Fruit fly (Drosophila melanogaster) whole organism, embryonic: Measurements from ENCODE around the gene pkaap.

Experiments used
- Abd-B ChIP-seq: fragments of 200-800 bp; sonication (Bioruptor generic); optimal IDR thresholded peaks from 2 replicates; lab custom pipeline; 2018; ENCODE audit warnings: missing biosample characterization, mild to moderate bottlenecking, missing genetic modification characterization, moderate library complexity
- Awh ChIP-seq: fragments of 200-800 bp; sonication (Bioruptor generic); IDR thresholded peaks from 2 replicates; pipeline ENCODE4, ENCODE4 v1.3.6; 2022; ENCODE audit warnings: missing biosample characterization, missing genetic modification characterization
- C15 ChIP-seq: fragments of 200-800 bp; sonication (Bioruptor generic); IDR thresholded peaks from 3 replicates; pipeline ENCODE4 v1.3.6; 2022; ENCODE audit warnings: missing biosample characterization, missing genetic modification characterization
- CG10366 ChIP-seq: fragments of 200-800 bp; sonication (Bioruptor generic); IDR thresholded peaks from 2 replicates; pipeline ENCODE4 v1.3.6; 2022; ENCODE audit warnings: missing biosample characterization, missing genetic modification characterization
- CG11695 ChIP-seq: fragments of 200-800 bp; sonication (Bioruptor generic); IDR thresholded peaks from 3 replicates; pipeline ENCODE4 v1.3.6; 2022; ENCODE audit warnings: missing biosample characterization, missing genetic modification characterization
- CG12299 ChIP-seq: fragments of 200-800 bp; sonication (Bioruptor generic); optimal IDR thresholded peaks from 2 replicates; lab custom pipeline; 2018; ENCODE audit warnings: missing biosample characterization, mild to moderate bottlenecking, missing genetic modification characterization
- CG12391 ChIP-seq: fragments of 200-800 bp; sonication (Bioruptor generic); optimal IDR thresholded peaks from 3 replicates; lab custom pipeline; 2018; ENCODE audit warnings: missing biosample characterization, mild to moderate bottlenecking, missing genetic modification characterization, moderate library complexity
- CG13624 ChIP-seq: fragments of 200-800 bp; sonication (Bioruptor generic); optimal IDR thresholded peaks from 2 replicates; lab custom pipeline; 2016; ENCODE audit warnings: missing biosample characterization, missing genetic modification characterization
- CG1529 ChIP-seq: fragments of 200-800 bp; sonication (Bioruptor generic); optimal IDR thresholded peaks from 3 replicates; lab custom pipeline; 2018; ENCODE audit warnings: missing biosample characterization, missing genetic modification characterization
- CG1603 ChIP-seq: fragments of 200-800 bp; sonication (Bioruptor generic); optimal IDR thresholded peaks from 2 replicates; lab custom pipeline; 2019; ENCODE audit warnings: missing biosample characterization, mild to moderate bottlenecking, missing genetic modification characterization, moderate library complexity
- CG17186 ChIP-seq: fragments of 200-800 bp; sonication (Bioruptor generic); optimal IDR thresholded peaks from 3 replicates; lab custom pipeline; 2017; ENCODE audit warnings: missing biosample characterization, missing genetic modification reagents, missing genetic modification characterization
- CG17612 ChIP-seq: fragments of 200-800 bp; sonication (Bioruptor generic); IDR thresholded peaks from 2 replicates; pipeline ENCODE4 v1.3.6; 2022; ENCODE audit warnings: missing biosample characterization, missing genetic modification characterization
- CG17912 ChIP-seq: fragments of 200-800 bp; sonication (Bioruptor generic); optimal IDR thresholded peaks from 2 replicates; lab custom pipeline; 2018; ENCODE audit warnings: missing biosample characterization, mild to moderate bottlenecking, missing genetic modification characterization
- CG18262 ChIP-seq: fragments of 200-800 bp; optimal IDR thresholded peaks from 3 replicates; lab custom pipeline; 2019; ENCODE audit warnings: missing biosample characterization, mild to moderate bottlenecking, missing genetic modification characterization, moderate library complexity
- CG31441 ChIP-seq: fragments of 200-800 bp; sonication (Bioruptor generic); IDR thresholded peaks from 2 replicates; pipeline ENCODE4 v1.3.6; 2022; ENCODE audit warnings: missing biosample characterization, missing genetic modification characterization
- CG33557 ChIP-seq: fragments of 200-800 bp; sonication (Bioruptor generic); optimal IDR thresholded peaks from 2 replicates; lab custom pipeline; 2019; ENCODE audit warnings: missing biosample characterization, mild to moderate bottlenecking, missing genetic modification characterization, moderate library complexity
- CG34224 ChIP-seq: fragments of 200-800 bp; sonication (Bioruptor generic); IDR thresholded peaks from 3 replicates; pipeline ENCODE4 v1.3.6; 2022; ENCODE audit warnings: missing biosample characterization, missing genetic modification characterization; ENCODE audit not compliant: partially characterized antibody
- CG3726 ChIP-seq: fragments of 200-800 bp; sonication (Bioruptor generic); IDR thresholded peaks from 3 replicates; pipeline ENCODE4, ENCODE4 v1.3.6; 2022; ENCODE audit warnings: missing biosample characterization, missing genetic modification characterization
- CG3847 ChIP-seq: fragments of 200-800 bp; sonication (Bioruptor generic); IDR thresholded peaks from 2 replicates; pipeline ENCODE4 v1.3.6; 2022; ENCODE audit warnings: missing biosample characterization, missing genetic modification characterization
- CG4328 ChIP-seq: fragments of 200-800 bp; sonication (Bioruptor generic); optimal IDR thresholded peaks from 3 replicates; lab custom pipeline; 2017; ENCODE audit warnings: missing biosample characterization, missing genetic modification reagents, missing genetic modification characterization
- CG6854 ChIP-seq: fragments of 200-800 bp; sonication (Bioruptor generic); optimal IDR thresholded peaks from 3 replicates; lab custom pipeline; 2017; ENCODE audit warnings: missing biosample characterization, mild to moderate bottlenecking, missing genetic modification characterization
- CG7271 ChIP-seq: fragments of 200-800 bp; sonication (Bioruptor generic); optimal IDR thresholded peaks from 2 replicates; lab custom pipeline; 2018; ENCODE audit warnings: missing biosample characterization, mild to moderate bottlenecking, missing genetic modification characterization, moderate library complexity
- CG7556 ChIP-seq: fragments of 200-800 bp; sonication (Bioruptor generic); optimal IDR thresholded peaks from 2 replicates; lab custom pipeline; 2017; ENCODE audit warnings: missing biosample characterization, mild to moderate bottlenecking, missing genetic modification characterization
- D19A ChIP-seq: fragments of 200-800 bp; optimal IDR thresholded peaks from 3 replicates; lab custom pipeline; 2019; ENCODE audit warnings: missing biosample characterization, mild to moderate bottlenecking, missing genetic modification characterization, moderate library complexity
- Dref ChIP-seq: fragments of 200-800 bp; sonication (Bioruptor generic); IDR thresholded peaks from 2 replicates; pipeline ENCODE4 v1.3.6; 2022; ENCODE audit warnings: missing biosample characterization, missing genetic modification characterization
- Ets97D ChIP-seq: fragments of 200-800 bp; sonication (Bioruptor generic); optimal IDR thresholded peaks from 3 replicates; lab custom pipeline; 2016; ENCODE audit warnings: missing biosample characterization, missing genetic modification characterization
- HLH3B ChIP-seq: fragments of 200-800 bp; sonication (Bioruptor generic); IDR thresholded peaks from 2 replicates; pipeline ENCODE4 v1.3.6; 2022; ENCODE audit warnings: missing biosample characterization, missing genetic modification characterization
- HmgD ChIP-seq: fragments of 200-800 bp; sonication (Bioruptor generic); optimal IDR thresholded peaks from 3 replicates; lab custom pipeline; 2016; ENCODE audit warnings: missing biosample characterization, missing genetic modification characterization
- Lim3 ChIP-seq: fragments of 200-800 bp; sonication (Bioruptor generic); IDR thresholded peaks from 2 replicates; pipeline ENCODE4 v1.3.6; 2022; ENCODE audit warnings: missing biosample characterization, missing genetic modification characterization
- Mes4 ChIP-seq: fragments of 200-800 bp; sonication (Bioruptor generic); optimal IDR thresholded peaks from 2 replicates; lab custom pipeline; 2016; ENCODE audit warnings: missing biosample characterization, missing genetic modification characterization
- Myb ChIP-seq: fragments of 200-800 bp; sonication (Bioruptor generic); optimal IDR thresholded peaks from 2 replicates; lab custom pipeline; 2016; ENCODE audit warnings: missing biosample characterization, missing genetic modification characterization
- Pdp1 ChIP-seq, 2 experiments: fragments of 200-800 bp; sonication (Bioruptor generic); optimal IDR thresholded peaks; 3 replicates each; lab custom pipeline; 2016; ENCODE audit warnings: missing biosample characterization in 2 of 2, missing genetic modification characterization in 2 of 2, mild to moderate bottlenecking in 1 of 2, moderate library complexity in 1 of 2
- Scr ChIP-seq: fragments of 200-800 bp; sonication (Bioruptor generic); IDR thresholded peaks from 2 replicates; pipeline ENCODE4 v1.3.6; 2022; ENCODE audit warnings: missing biosample characterization, missing genetic modification characterization; ENCODE audit not compliant: partially characterized antibody
- ac ChIP-seq: fragments of 200-800 bp; sonication (Bioruptor generic); optimal IDR thresholded peaks from 3 replicates; lab custom pipeline; 2017; ENCODE audit warnings: missing biosample characterization, mild to moderate bottlenecking, missing genetic modification characterization
- bbx ChIP-seq: fragments of 200-800 bp; sonication (Bioruptor generic); IDR thresholded peaks from 2 replicates; pipeline ENCODE4 v1.3.6; 2022; ENCODE audit warnings: missing biosample characterization, missing genetic modification characterization; ENCODE audit not compliant: partially characterized antibody
- bsh ChIP-seq, 2 experiments: fragments of 200-800 bp; sonication (Bioruptor generic); optimal IDR thresholded peaks; 2 replicates each; lab custom pipeline; 2017 to 2018; ENCODE audit warnings: mild to moderate bottlenecking in 2 of 2, missing biosample characterization in 2 of 2, missing genetic modification characterization in 2 of 2, moderate library complexity in 1 of 2
- btn ChIP-seq: fragments of 200-800 bp; sonication (Bioruptor generic); optimal IDR thresholded peaks from 2 replicates; lab custom pipeline; 2016; ENCODE audit warnings: missing biosample characterization, missing genetic modification characterization
- croc ChIP-seq: fragments of 200-800 bp; sonication (Bioruptor generic); conservative IDR thresholded peaks from 3 replicates; pipeline ENCODE4 v1.3.6; 2022; ENCODE audit warnings: missing biosample characterization, missing genetic modification characterization
- fu2 ChIP-seq: fragments of 200-800 bp; sonication (Bioruptor generic); optimal IDR thresholded peaks from 2 replicates; lab custom pipeline; 2016; ENCODE audit warnings: missing biosample characterization, missing genetic modification characterization
- grn ChIP-seq: fragments of 200-800 bp; sonication (Bioruptor generic); optimal IDR thresholded peaks from 3 replicates; lab custom pipeline; 2017; ENCODE audit warnings: missing biosample characterization, missing genetic modification characterization
- gt ChIP-seq: fragments of 200-800 bp; sonication (Bioruptor generic); IDR thresholded peaks from 2 replicates; pipeline ENCODE4 v1.3.6; 2022; ENCODE audit warnings: missing biosample characterization, missing genetic modification characterization
- jumu ChIP-seq: fragments of 200-800 bp; sonication (Bioruptor generic); optimal IDR thresholded peaks from 3 replicates; lab custom pipeline; 2016; ENCODE audit warnings: missing biosample characterization, missing genetic modification characterization
- lilli ChIP-seq: fragments of 200-800 bp; sonication (Bioruptor generic); optimal IDR thresholded peaks from 3 replicates; lab custom pipeline; 2016; ENCODE audit warnings: missing biosample characterization, missing genetic modification characterization
- lmd ChIP-seq: fragments of 200-800 bp; sonication (Bioruptor generic); IDR thresholded peaks from 2 replicates; pipeline ENCODE4 v1.3.6; 2022; ENCODE audit warnings: missing biosample characterization, missing genetic modification characterization
- nerfin-2 ChIP-seq: fragments of 200-800 bp; sonication (Bioruptor generic); IDR thresholded peaks from 2 replicates; pipeline ENCODE4 v1.3.6; 2022; ENCODE audit warnings: missing biosample characterization, missing genetic modification characterization; ENCODE audit not compliant: partially characterized antibody
- org-1 ChIP-seq: fragments of 200-800 bp; sonication (Bioruptor generic); optimal IDR thresholded peaks from 2 replicates; lab custom pipeline; 2017; ENCODE audit warnings: missing biosample characterization, missing genetic modification characterization
- ranshi ChIP-seq: fragments of 200-800 bp; sonication (Bioruptor generic); IDR thresholded peaks from 2 replicates; pipeline ENCODE4 v1.3.6; 2022; ENCODE audit warnings: missing biosample characterization, missing genetic modification characterization
- repo ChIP-seq: fragments of 200-800 bp; sonication (Bioruptor generic); optimal IDR thresholded peaks from 2 replicates; lab custom pipeline; 2016; ENCODE audit warnings: missing biosample characterization, missing genetic modification characterization
- sisA ChIP-seq: fragments of 200-800 bp; sonication (Bioruptor generic); IDR thresholded peaks from 2 replicates; pipeline ENCODE4 v1.3.6; 2022; ENCODE audit warnings: missing biosample characterization, missing genetic modification characterization
- slou ChIP-seq: fragments of 200-800 bp; sonication (Bioruptor generic); optimal IDR thresholded peaks from 3 replicates; lab custom pipeline; 2016; ENCODE audit warnings: missing biosample characterization, missing genetic modification characterization
- sna ChIP-seq: fragments of 200-800 bp; sonication (Bioruptor generic); IDR thresholded peaks from 2 replicates; pipeline ENCODE4 v1.3.6; 2022; ENCODE audit warnings: missing biosample characterization, missing genetic modification characterization; ENCODE audit not compliant: partially characterized antibody
- trh ChIP-seq: fragments of 200-800 bp; sonication (Bioruptor generic); optimal IDR thresholded peaks from 2 replicates; lab custom pipeline; 2016; ENCODE audit warnings: missing biosample characterization, missing genetic modification characterization

pkaap gene

DNA sequence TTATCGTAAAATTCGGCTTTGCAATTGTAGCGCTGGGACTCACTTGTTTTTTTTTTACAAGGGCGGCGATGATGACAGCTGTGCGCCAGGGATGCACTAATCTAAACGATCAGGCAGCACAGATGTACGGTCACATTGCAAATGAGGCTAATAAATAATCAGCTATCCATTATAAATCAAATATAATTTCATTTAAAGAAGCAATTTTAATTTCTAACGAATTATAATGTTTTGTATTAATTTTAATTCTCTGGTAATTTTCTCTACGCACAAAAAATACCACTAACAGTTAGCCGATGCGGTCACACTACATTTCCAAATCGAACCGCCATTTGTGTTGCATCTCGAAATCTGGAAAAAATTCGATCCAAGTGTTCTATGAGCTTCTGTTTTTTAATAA lies 22.6 kb downstream of the pkaap start, which contains the start of the genes cni and fzy (continued):
- TF ChIP-seq croc (GFP tag; lab: Robert Waterston, UW) (no peak), CG7556 (no peak), CG18262 (peak; percentile 27), slou (GFP tag; lab: Kevin White, UChicago) (no peak), HmgD (GFP tag; lab: Kevin White, UChicago) (no peak), CG17612 (GFP tag; lab: Robert Waterston, UW) (no peak), nerfin-2 (no peak), Pdp1 (GFP tag; optimal IDR thresholded peaks at IDR 0.05; lab: Kevin White, UChicago) (peak; percentile 1 to 29), CG3847 (GFP tag; lab: Robert Waterston, UW) (peak; percentile 78), btn (GFP tag; lab: Kevin White, UChicago) (no peak), lmd (GFP tag; lab: Robert Waterston, UW) (no peak), org-1 (GFP tag; lab: Kevin White, UChicago) (no peak), sisA (GFP tag; lab: Robert Waterston, UW) (peak; percentile 39; the same call in 1 of the 2 replicates), CG11695 (GFP tag; lab: Robert Waterston, UW) (no peak), lilli (GFP tag; lab: Kevin White, UChicago) (peak; percentile 48), Mes4 (GFP tag; lab: Kevin White, UChicago) (no peak), Lim3 (no peak), trh (GFP tag; lab: Kevin White, UChicago) (no peak), CG10366 (GFP tag; lab: Robert Waterston, UW) (no peak), sna (no peak), Myb (no peak), CG13624 (peak; percentile 11), gt (GFP tag; lab: Robert Waterston, UW) (no peak), CG17912 (GFP tag; lab: Kevin White, UChicago) (no peak), Ets97D (peak; percentile 73), CG1529 (GFP tag; lab: Kevin White, UChicago) (no peak), Scr (GFP tag; lab: Robert Waterston, UW) (peak; percentile 22; the same call in 1 of the 2 replicates), CG4328 (GFP tag; lab: Kevin White, UChicago) (no peak), D19A (tag; lab: Kevin White, UChicago) (no peak), fu2 (GFP tag; lab: Kevin White, UChicago) (peak; percentile 9), bbx (GFP tag; lab: Robert Waterston, UW) (0 out of 2 replicates have a peak, but pooled peaks have one; percentile 10), CG33557 (GFP tag; lab: Kevin White, UChicago) (peak; percentile 23), jumu (GFP tag; lab: Kevin White, UChicago) (no peak), bsh (GFP tag; optimal IDR thresholded peaks at IDR 0.05; lab: Kevin White, UChicago) (no peak), CG6854 (no peak), CG3726 (GFP tag; lab: Robert Waterston, UW) (no peak), CG7271 (tag; lab: Kevin White, UChicago) (no peak), CG34224 (no peak), CG31441 (GFP tag; lab: Robert Waterston, UW) (no peak), ranshi (GFP tag; lab: Robert Waterston, UW) (no peak), C15 (no peak), CG12391 (tag; lab: Kevin White, UChicago) (peak; percentile 74), Abd-B (GFP tag; lab: Kevin White, UChicago) (no peak), CG12299 (tag; lab: Kevin White, UChicago) (no peak), Dref (GFP tag; lab: Robert Waterston, UW) (no peak), repo (no peak), CG1603 (tag; lab: Kevin White, UChicago) (peak; percentile 77), Awh (GFP tag; lab: Robert Waterston, UW) (no peak), CG17186 (GFP tag; lab: Kevin White, UChicago) (peak; percentile 68), grn (GFP tag; lab: Kevin White, UChicago) (no peak), ac (GFP tag; lab: Kevin White, UChicago) (no peak), HLH3B (GFP tag; lab: Robert Waterston, UW) (no peak)
